Fruit fly (Drosophila melanogaster) whole organism, larva: Measurements from ENCODE around the gene sta.

Experiments
- noc ChIP-seq: fragments of 200-800 bp; sonication (Bioruptor generic); optimal IDR thresholded peaks from 3 replicates; lab custom pipeline; 2019; ENCODE audit warnings: missing biosample characterization, mild to moderate bottlenecking, missing genetic modification characterization, moderate library complexity

sta gene

DNA sequence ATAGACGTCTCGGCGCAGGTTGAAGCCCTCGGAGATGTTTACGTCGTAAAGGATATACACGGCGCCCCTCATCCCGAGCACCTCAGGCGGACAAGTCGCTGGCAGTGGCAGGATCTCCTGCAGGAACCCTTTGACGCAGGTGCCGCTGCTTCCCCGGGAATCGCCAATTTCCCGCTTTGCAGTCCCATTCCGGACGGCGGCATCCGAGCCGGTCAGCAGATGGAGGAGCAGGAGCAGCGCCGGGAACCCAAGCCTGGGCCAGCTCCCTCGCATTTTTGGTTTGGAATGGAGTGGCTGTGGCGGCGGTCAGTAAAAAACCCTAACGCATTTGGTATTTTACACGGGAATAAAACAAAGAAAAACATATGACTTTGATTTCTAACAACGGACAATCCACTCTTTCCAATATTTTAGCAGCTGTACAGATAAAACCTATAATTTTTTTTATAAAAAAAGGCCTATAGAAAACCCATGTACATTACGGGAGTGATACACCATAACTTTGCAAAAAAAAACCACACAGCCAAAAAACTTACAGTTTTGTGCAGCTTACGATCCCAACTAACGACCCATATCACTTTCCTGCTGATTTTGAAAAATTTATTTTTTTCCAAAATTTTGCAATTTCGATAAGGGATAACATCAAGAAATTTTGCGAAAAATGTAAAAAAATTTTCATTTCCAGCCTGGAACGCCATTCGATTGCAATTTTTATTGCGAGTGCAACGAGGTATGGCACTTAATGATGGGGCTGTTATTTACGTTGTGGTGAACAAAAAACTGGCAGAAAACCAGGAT lies 17.3 kb downstream of the sta start, which contains the start of the genes O-fut2 and CG14777:
Gene O-fut2, minus strand, starts transcription at position 290 of the 798 bp plus-strand sequence.
Gene CG14777, plus strand, starts transcription at position 428 of the 798 bp plus-strand sequence.
- TF ChIP-seq noc (tag; lab: Kevin White, UChicago), result no peak

DNA sequence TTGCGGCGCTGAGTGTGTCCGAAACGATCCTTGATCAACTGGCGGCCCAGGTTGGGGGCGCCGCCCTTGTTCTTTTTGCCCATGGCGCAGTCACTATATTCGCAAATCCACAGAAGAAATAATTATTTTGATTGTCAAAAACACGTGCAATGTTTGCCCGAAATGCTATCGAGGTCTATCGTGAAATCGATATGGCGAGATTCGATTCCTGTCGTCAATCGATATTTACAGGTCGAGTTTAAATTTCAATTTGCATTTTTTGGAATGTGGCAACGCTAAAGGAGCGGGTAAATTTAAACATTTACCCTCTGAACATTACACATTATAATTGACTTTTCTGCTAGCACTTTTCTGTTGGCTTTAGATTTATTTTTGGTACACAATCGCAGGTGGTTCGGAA lies 19.2 kb downstream of the sta start, which contains the start of gene Ns3:
Gene Ns3, minus strand, starts transcription at position 188 of the 400 bp plus-strand sequence.
- no peak for TF ChIP-seq noc (tag; lab: Kevin White, UChicago)

DNA sequence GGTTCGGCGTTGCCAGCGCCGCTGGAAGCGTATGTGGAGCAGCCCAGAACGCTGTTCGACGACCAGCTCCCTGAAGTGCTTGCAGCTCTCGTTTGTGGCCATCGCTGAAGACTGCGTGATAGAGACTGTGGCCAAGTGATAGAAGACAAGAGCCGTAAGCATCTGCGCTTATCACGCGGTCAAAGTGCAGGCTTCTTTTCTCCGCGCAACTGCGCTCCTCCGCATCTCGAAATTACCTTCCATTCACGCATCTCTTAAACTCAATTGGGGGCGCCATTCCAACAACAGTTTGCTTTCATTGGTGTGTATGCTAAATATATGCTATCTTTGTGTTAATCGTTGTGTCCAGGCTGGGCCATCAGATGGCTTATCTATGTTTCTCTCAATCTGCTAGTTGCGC lies 21.7 kb downstream of the sta start, which contains the start of gene CG14787:
Gene CG14787, minus strand, starts transcription at position 133 of the 400 bp plus-strand sequence.
- no peak for TF ChIP-seq noc (tag; lab: Kevin White, UChicago)

DNA sequence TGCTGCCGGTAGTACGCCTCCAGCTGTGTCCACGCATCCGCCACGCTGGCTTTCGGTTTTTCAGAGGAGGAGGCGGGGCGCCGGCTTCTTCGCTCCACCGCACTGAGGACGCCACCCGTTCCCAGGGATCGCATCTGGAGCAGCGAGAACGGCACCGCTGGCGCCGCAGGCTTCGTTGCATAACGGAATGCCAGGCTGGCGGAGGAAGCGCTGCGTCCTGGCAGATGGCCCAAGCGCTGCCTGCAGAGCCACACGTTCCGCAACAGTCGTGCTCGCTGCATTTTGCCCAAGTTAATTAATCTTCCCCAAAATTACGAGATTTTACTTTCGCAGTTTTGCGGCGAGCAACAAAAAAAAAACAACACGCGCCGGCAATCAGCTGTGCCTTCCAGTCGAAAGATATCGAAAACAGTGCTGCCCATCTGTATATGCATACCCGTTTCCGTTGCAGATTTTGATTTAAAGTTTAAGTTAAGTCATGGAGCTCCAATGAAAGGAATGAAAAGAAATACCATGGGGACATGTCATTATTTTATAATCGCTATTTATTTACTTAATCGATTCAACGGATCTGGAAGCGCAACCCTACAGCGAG lies 22.8 kb downstream of the sta start, which contains the start of gene Lrpprc2:
Gene Lrpprc2, minus strand, starts transcription at position 340 of the 595 bp plus-strand sequence.
- no peak for TF ChIP-seq noc (tag; lab: Kevin White, UChicago)

DNA sequence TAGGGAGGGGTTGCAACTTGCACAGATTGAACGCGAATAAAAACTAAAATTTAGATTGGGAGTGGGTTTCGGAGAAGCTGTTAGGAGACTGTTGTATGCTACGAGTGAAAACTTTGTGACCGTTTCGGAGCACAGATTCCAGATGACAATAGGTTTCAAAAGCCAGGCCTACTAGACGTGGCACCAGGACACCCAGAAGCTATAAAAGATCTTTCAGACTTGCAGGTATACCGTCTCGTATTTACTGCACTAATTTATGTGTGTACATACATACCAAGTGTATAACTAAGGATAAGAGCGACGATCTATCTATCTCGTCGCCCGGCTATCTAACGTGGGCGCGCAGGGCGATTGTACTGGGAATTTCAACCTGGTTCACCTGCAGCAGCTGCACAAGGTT lies 26.3 kb downstream of the sta start, which contains the start of gene CG14785:
Gene CG14785, minus strand, starts transcription at position 101 of the 400 bp plus-strand sequence.
- TF ChIP-seq noc (tag; lab: Kevin White, UChicago), result no peak

DNA sequence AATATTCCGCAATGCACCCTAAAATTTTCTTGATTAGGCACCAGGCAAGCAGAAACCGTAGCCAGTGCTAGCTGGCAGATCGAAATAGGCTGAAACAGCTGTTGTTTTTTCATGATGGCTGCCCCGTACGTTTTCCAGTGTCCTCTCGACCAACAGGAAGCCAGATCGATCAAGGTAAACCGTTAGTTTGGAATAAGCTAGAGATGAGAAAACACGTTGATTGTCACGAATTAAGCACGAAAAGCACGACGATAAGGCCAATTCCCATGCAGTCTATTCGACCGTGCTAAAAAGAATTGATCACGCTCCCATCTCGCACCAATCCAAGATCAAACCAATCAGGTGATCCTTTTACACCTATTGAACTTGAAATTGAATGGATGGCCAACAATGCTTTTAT lies 28.4 kb downstream of the sta start:
- no peak for TF ChIP-seq noc (tag; lab: Kevin White, UChicago)

DNA sequence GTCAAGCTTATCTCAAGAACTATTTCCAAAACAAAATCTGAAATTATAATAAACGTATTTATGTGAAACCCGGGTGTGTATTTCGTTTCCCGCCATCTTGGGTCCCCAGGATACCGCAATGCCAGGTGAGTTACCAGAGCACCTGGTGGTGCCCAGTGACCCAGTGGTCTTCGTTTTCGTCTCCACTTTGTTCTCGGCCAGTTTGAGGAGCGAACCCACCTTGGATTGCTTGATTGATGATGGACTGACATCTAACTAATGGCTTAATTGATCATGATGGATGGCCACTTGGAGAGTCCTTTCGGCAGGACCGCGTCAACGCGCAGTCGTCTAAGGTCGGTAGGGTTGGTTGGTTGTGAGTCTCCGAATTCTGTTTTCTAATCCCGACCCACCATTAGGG lies 31.1 kb downstream of the sta start, which contains the start of gene Gr2a:
Gene Gr2a, plus strand, starts transcription at position 301 of the 400 bp plus-strand sequence.
- no peak for TF ChIP-seq noc (tag; lab: Kevin White, UChicago)
